Worm (Caenorhabditis elegans) whole organism, L3 larva: Measurements from ENCODE around the gene unc-85.
A peak's percentile ranks its signal among the peaks of the same experiment; 100 is the strongest.

Experiments used
- R02D3.7 ChIP-seq: fragments of 150-350 bp; optimal IDR thresholded peaks from 2 replicates; lab custom pipeline; 2014; ENCODE audit warnings: missing biosample characterization, missing genetic modification characterization
- ZK546.5 ChIP-seq: sonication (generic microtip); optimal IDR thresholded peaks from 2 replicates; lab custom pipeline; 2017; ENCODE audit warnings: missing biosample characterization, missing genetic modification characterization
- aly-2 ChIP-seq: fragments of 150-350 bp; optimal IDR thresholded peaks from 2 replicates; lab custom pipeline; 2014; ENCODE audit warnings: missing biosample characterization, missing genetic modification characterization
- ama-1 ChIP-seq: fragments of 150-350 bp; optimal IDR thresholded peaks from 2 replicates; lab custom pipeline; 2018
- ceh-28 ChIP-seq: fragments of 150-350 bp; optimal IDR thresholded peaks from 2 replicates; lab custom pipeline; 2014; ENCODE audit warnings: missing biosample characterization, missing genetic modification reagents, missing genetic modification characterization
- ceh-82 ChIP-seq: fragments of 150-350 bp; optimal IDR thresholded peaks from 2 replicates; lab custom pipeline; 2014; ENCODE audit warnings: missing biosample characterization, missing genetic modification characterization
- ceh-9 ChIP-seq: sonication (generic microtip); optimal IDR thresholded peaks from 2 replicates; lab custom pipeline; 2018; ENCODE audit warnings: missing biosample characterization, missing genetic modification characterization
- daf-12 ChIP-seq: fragments of 150-350 bp; optimal IDR thresholded peaks from 2 replicates; lab custom pipeline; 2014; ENCODE audit warnings: missing biosample characterization, missing genetic modification reagents, missing genetic modification characterization
- egl-27 ChIP-seq: sonication (generic microtip); optimal IDR thresholded peaks from 4 replicates; lab custom pipeline; 2017; ENCODE audit warnings: missing biosample characterization, missing genetic modification reagents, missing genetic modification characterization
- elt-1 ChIP-seq: fragments of 150-350 bp; optimal IDR thresholded peaks from 2 replicates; lab custom pipeline; 2014; ENCODE audit warnings: missing biosample characterization, missing genetic modification characterization
- elt-2 ChIP-seq: sonication (generic microtip); optimal IDR thresholded peaks from 2 replicates; lab custom pipeline; 2016; ENCODE audit warnings: missing genetic modification reagents, mild to moderate bottlenecking, missing genetic modification characterization, missing compliant biosample characterization
- elt-3 ChIP-seq, 3 experiments: fragments of 150-350 bp in 1 of 3; sonication (generic microtip) in 2 of 3; optimal IDR thresholded peaks; 2 replicates in 2 of 3; 4 replicates in 1 of 3; lab custom pipeline; 2014 to 2017; ENCODE audit warnings: missing biosample characterization in 3 of 3, missing genetic modification characterization in 3 of 3
- eor-1 ChIP-seq, 2 experiments: fragments of 150-350 bp; optimal IDR thresholded peaks; 2 replicates each; lab custom pipeline; 2014 to 2018; ENCODE audit warnings: missing biosample characterization in 2 of 2, missing genetic modification characterization in 2 of 2
- fkh-10 ChIP-seq: sonication (generic microtip); optimal IDR thresholded peaks from 2 replicates; lab custom pipeline; 2017; ENCODE audit warnings: missing biosample characterization, missing genetic modification reagents, missing genetic modification characterization
- hmg-11 ChIP-seq: sonication (generic microtip); optimal IDR thresholded peaks from 2 replicates; lab custom pipeline; 2016; ENCODE audit warnings: missing genetic modification characterization, missing compliant biosample characterization
- jun-1 ChIP-seq: fragments of 150-350 bp; optimal IDR thresholded peaks from 2 replicates; lab custom pipeline; 2014; ENCODE audit warnings: missing biosample characterization, missing genetic modification reagents, missing genetic modification characterization
- lin-15B ChIP-seq: fragments of 150-350 bp; optimal IDR thresholded peaks from 2 replicates; lab custom pipeline; 2014; ENCODE audit warnings: missing biosample characterization, missing genetic modification characterization
- lin-39 ChIP-seq: fragments of 150-350 bp; optimal IDR thresholded peaks from 2 replicates; lab custom pipeline; 2018; ENCODE audit warnings: missing biosample characterization, missing genetic modification reagents, missing genetic modification characterization
- lsy-12 ChIP-seq: sonication (generic microtip); optimal IDR thresholded peaks from 2 replicates; lab custom pipeline; 2016; ENCODE audit warnings: mild to moderate bottlenecking, missing genetic modification characterization, missing compliant biosample characterization
- mdl-1 ChIP-seq: fragments of 150-350 bp; optimal IDR thresholded peaks from 2 replicates; lab custom pipeline; 2014; ENCODE audit warnings: missing biosample characterization, missing genetic modification characterization
- nfya-1 ChIP-seq: sonication (generic microtip); optimal IDR thresholded peaks from 2 replicates; lab custom pipeline; 2017; ENCODE audit warnings: missing genetic modification characterization, mild to moderate bottlenecking, missing compliant biosample characterization, antibody characterized with exemption, moderate library complexity; ENCODE audit not compliant: insufficient read depth
- nhr-11 ChIP-seq: fragments of 150-350 bp; optimal IDR thresholded peaks from 2 replicates; lab custom pipeline; 2014; ENCODE audit warnings: missing biosample characterization, missing genetic modification characterization
- nhr-12 ChIP-seq: fragments of 150-350 bp; optimal IDR thresholded peaks from 2 replicates; lab custom pipeline; 2014; ENCODE audit warnings: missing biosample characterization, missing genetic modification characterization
- nhr-23 ChIP-seq: fragments of 150-350 bp; optimal IDR thresholded peaks from 2 replicates; lab custom pipeline; 2014; ENCODE audit warnings: missing biosample characterization, missing genetic modification reagents, missing genetic modification characterization
- nhr-237 ChIP-seq: fragments of 150-350 bp; optimal IDR thresholded peaks from 2 replicates; lab custom pipeline; 2014; ENCODE audit warnings: missing biosample characterization, missing genetic modification characterization
- nhr-25 ChIP-seq: sonication (generic microtip); optimal IDR thresholded peaks from 2 replicates; lab custom pipeline; 2017; ENCODE audit warnings: missing biosample characterization, missing genetic modification characterization
- nhr-28 ChIP-seq: fragments of 150-350 bp; optimal IDR thresholded peaks from 2 replicates; lab custom pipeline; 2014; ENCODE audit warnings: missing biosample characterization, missing genetic modification characterization
- nhr-43 ChIP-seq: sonication (generic microtip); optimal IDR thresholded peaks from 2 replicates; lab custom pipeline; 2016; ENCODE audit warnings: mild to moderate bottlenecking, missing genetic modification characterization, missing compliant biosample characterization; ENCODE audit not compliant: poor library complexity, severe bottlenecking
- nhr-67 ChIP-seq: fragments of 150-350 bp; optimal IDR thresholded peaks from 2 replicates; lab custom pipeline; 2014; ENCODE audit warnings: missing biosample characterization, missing genetic modification characterization
- nhr-76 ChIP-seq: fragments of 150-350 bp; sonication (generic microtip); optimal IDR thresholded peaks from 5 replicates; lab custom pipeline; 2014; ENCODE audit warnings: missing biosample characterization, missing genetic modification characterization
- nhr-77 ChIP-seq: fragments of 150-350 bp; optimal IDR thresholded peaks from 2 replicates; lab custom pipeline; 2014; ENCODE audit warnings: missing biosample characterization, missing genetic modification characterization
- pha-4 ChIP-seq: fragments of 150-350 bp; optimal IDR thresholded peaks from 2 replicates; lab custom pipeline; 2014; ENCODE audit warnings: missing biosample characterization, missing genetic modification reagents, missing genetic modification characterization
- pqm-1 ChIP-seq: fragments of 150-350 bp; optimal IDR thresholded peaks from 2 replicates; lab custom pipeline; 2017; ENCODE audit warnings: missing biosample characterization, missing genetic modification characterization, inconsistent platforms
- skn-1 ChIP-seq: fragments of 150-350 bp; optimal IDR thresholded peaks from 2 replicates; lab custom pipeline; 2014; ENCODE audit warnings: missing biosample characterization, missing genetic modification characterization
- snpc-4 ChIP-seq: fragments of 150-350 bp; optimal IDR thresholded peaks from 2 replicates; lab custom pipeline; 2014; ENCODE audit warnings: missing biosample characterization, missing genetic modification characterization
- tbx-2 ChIP-seq: sonication (generic microtip); optimal IDR thresholded peaks from 2 replicates; lab custom pipeline; 2016; ENCODE audit warnings: mild to moderate bottlenecking, missing genetic modification characterization, missing compliant biosample characterization
- unc-39 ChIP-seq: sonication (generic microtip); optimal IDR thresholded peaks from 4 replicates; lab custom pipeline; 2017; ENCODE audit warnings: missing biosample characterization, missing genetic modification characterization
- zag-1 ChIP-seq: fragments of 150-350 bp; optimal IDR thresholded peaks from 2 replicates; lab custom pipeline; 2014; ENCODE audit warnings: missing biosample characterization, missing genetic modification characterization
- ztf-11 ChIP-seq: fragments of 150-350 bp; optimal IDR thresholded peaks from 2 replicates; lab custom pipeline; 2014; ENCODE audit warnings: missing biosample characterization, missing genetic modification characterization
- ztf-4 ChIP-seq: fragments of 150-350 bp; optimal IDR thresholded peaks from 2 replicates; lab custom pipeline; 2014; ENCODE audit warnings: missing biosample characterization, missing genetic modification characterization

The unc-85 gene

DNA sequence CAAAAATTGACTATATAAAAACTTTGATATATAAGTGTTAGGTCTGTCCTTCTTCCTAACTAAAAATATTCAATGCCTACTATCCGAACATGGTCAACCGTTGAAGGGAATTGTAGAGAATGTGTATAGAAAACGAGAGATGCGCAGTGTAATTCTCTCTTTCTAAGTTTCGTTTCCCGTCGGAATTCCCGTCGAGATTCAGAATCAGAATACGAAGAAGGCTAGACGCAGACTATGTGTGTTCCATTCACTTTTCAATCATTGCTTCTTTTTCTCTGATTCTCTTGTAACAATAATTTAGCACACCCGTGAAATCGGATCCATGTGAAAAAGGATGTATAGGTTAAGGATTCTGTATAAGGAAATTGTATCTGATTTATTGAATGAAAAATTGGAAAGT, 32.6 kb downstream of the unc-85 start:
- TF ChIP-seq pqm-1 (tag; lab: Kevin White, UChicago) (no peak), elt-1 (tag; lab: Kevin White, UChicago) (no peak), nhr-23 (peak; percentile 35), nhr-25 (peak; percentile 56)

DNA sequence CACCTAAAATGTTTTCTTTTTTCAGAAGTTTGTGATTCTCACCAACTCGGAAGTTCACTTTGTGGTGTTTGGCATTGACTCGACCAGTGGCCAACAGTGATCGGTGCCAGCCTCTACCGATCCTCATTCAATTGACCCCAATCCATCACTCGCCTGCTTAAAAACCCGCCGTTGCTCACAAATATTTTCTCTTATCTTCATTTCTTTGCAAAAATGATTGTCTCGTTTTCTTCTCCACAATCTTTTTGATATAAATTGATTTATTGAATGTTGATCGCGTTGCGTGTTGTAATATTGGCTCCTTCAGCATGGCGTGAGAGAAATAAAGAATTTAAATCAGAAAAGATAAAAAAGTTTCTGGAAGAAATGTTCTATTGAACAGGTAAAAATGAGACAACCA, 34.7 kb downstream of the unc-85 start:
- TF ChIP-seq pqm-1 (tag; lab: Kevin White, UChicago) (no peak), lin-15B (no peak), nhr-67 (tag; lab: Kevin White, UChicago) (no peak), aly-2 (no peak)

DNA sequence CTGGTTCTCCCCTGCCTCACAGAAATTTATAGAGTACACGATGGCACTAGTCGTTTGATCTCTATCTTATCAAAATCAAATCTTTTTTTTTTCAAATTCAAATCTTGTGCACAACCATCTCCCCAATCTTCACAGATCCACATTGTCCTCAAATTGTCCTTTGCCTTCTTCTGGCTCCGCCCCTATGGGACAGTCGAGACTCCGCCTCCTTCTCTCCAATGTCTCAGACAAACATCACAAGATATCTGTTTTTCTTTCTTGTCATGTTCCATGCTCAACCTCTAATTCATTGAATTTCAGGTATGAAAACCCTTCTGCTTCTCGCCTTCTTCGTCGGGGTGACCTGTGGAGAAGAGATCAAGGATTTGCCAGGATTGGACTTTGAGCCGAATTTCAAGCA, 35.5 kb downstream of the unc-85 start, which contains the start of gene ctsa-1.1:
Gene ctsa-1.1, plus strand, starts transcription at position 301 of the 400 bp plus-strand sequence.
- no peak for TF ChIP-seq nhr-23

DNA sequence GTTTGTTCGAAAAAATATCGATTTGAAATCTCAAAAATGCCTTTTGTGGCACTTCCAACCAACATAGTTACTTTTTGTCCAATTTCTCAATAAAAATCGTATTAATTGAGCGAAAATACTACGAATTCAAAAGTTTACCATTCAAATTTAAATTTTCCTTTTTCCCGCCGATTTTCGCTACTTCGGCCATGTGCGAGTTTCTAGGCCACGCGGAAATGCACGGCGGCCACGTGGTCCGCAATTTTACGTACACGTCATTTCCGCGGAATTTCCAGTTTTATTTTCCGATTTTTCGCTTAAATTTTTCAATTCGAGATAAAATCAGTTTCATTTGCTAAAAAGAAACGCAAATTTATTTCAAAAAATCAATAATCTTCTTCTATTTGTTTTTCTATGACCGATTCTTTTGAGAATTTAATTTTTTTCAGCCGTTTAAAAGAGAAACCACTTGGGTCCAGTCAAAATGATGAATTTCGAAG, 38.2 kb downstream of the unc-85 start, which contains the start of gene eas-1:
Gene eas-1, plus strand, starts transcription at position 429 of the 479 bp plus-strand sequence.
- TF ChIP-seq mdl-1 (tag; lab: Kevin White, UChicago) (peak; percentile 53), nhr-43 (tag; lab: Kevin White, UChicago) (peak; percentile 90), ZK546.5 (tag; lab: Kevin White, UChicago) (no peak), lin-15B (peak; percentile 82), ztf-4 (no peak), egl-27 (tag; lab: Kevin White, UChicago) (no peak), pha-4 (tag; lab: Kevin White, UChicago) (no peak), ceh-28 (tag; lab: Kevin White, UChicago) (peak; percentile 35), aly-2 (no peak), hmg-11 (tag; lab: Kevin White, UChicago) (peak; percentile 22), elt-3 (tag; optimal IDR thresholded peaks at IDR 0.05; lab: Kevin White, UChicago) (no peak), pqm-1 (tag; lab: Kevin White, UChicago) (peak; percentile 21), nhr-25 (peak; percentile 77), ceh-82 (tag; lab: Kevin White, UChicago) (no peak), nhr-23 (peak; percentile 81), unc-39 (no peak), ama-1 (lab: Kevin White, UChicago) (no peak), lsy-12 (tag; lab: Kevin White, UChicago) (peak; percentile 82), jun-1 (tag; lab: Kevin White, UChicago) (peak; percentile 57), nhr-12 (tag; lab: Kevin White, UChicago) (no peak), daf-12 (tag; lab: Kevin White, UChicago) (no peak), nhr-237 (tag; lab: Kevin White, UChicago) (no peak), nhr-28 (no peak), tbx-2 (tag; lab: Kevin White, UChicago) (peak; percentile 3), eor-1 (tag; optimal IDR thresholded peaks at IDR 0.05; lab: Kevin White, UChicago) (no peak), zag-1 (tag; lab: Kevin White, UChicago) (no peak), ceh-9 (tag; lab: Kevin White, UChicago) (no peak), elt-2 (tag; lab: Kevin White, UChicago) (peak; percentile 62), nhr-76 (tag; lab: Kevin White, UChicago) (no peak), nfya-1 (tag; lab: Kevin White, UChicago) (peak; percentile 82), snpc-4 (tag; lab: Kevin White, UChicago) (peak; percentile 72), R02D3.7 (peak; percentile 25), ztf-11 (tag; lab: Kevin White, UChicago) (no peak), skn-1 (tag; lab: Kevin White, UChicago) (peak; percentile 44), nhr-11 (tag; lab: Kevin White, UChicago) (no peak), fkh-10 (GFP tag; lab: Kevin White, UChicago) (no peak), lin-39 (tag; lab: Kevin White, UChicago) (peak; percentile 52), nhr-77 (tag; lab: Kevin White, UChicago) (no peak)
- TF ChIP-seq, all 47 proteins: peak for 17
